Fruit fly (Drosophila melanogaster) whole organism, embryonic: ENCODE measurements around the gene Btnd.
A peak's percentile ranks its signal among the peaks of the same experiment; 100 is the strongest.

ENCODE experiments used
- Bgb ChIP-seq: fragments of 200-800 bp; sonication (Bioruptor generic); IDR thresholded peaks from 2 replicates; pipeline ENCODE4 v1.3.6; 2022; ENCODE audit warnings: missing biosample characterization, missing genetic modification characterization; ENCODE audit not compliant: partially characterized antibody
- BtbVII ChIP-seq: fragments of 200-800 bp; sonication (Bioruptor generic); optimal IDR thresholded peaks from 3 replicates; lab custom pipeline; 2017; ENCODE audit warnings: missing biosample characterization, mild to moderate bottlenecking, missing genetic modification characterization
- CG10209 ChIP-seq: fragments of 200-800 bp; sonication (Bioruptor generic); optimal IDR thresholded peaks from 3 replicates; lab custom pipeline; 2017; ENCODE audit warnings: missing biosample characterization, mild to moderate bottlenecking, missing genetic modification characterization, missing genetic modification reagents
- CG10321 ChIP-seq: fragments of 200-800 bp; sonication (Bioruptor generic); IDR thresholded peaks from 2 replicates; pipeline ENCODE4 v1.3.6; 2022; ENCODE audit warnings: missing biosample characterization, missing genetic modification characterization
- CG10431 ChIP-seq: fragments of 200-800 bp; sonication (Bioruptor generic); optimal IDR thresholded peaks from 3 replicates; lab custom pipeline; 2018; ENCODE audit warnings: missing biosample characterization, mild to moderate bottlenecking, missing genetic modification characterization
- CG10654 ChIP-seq: fragments of 200-800 bp; sonication (Bioruptor generic); optimal IDR thresholded peaks from 2 replicates; lab custom pipeline; 2016; ENCODE audit warnings: missing biosample characterization, missing genetic modification characterization
- CG10959 ChIP-seq: fragments of 200-800 bp; sonication (Bioruptor generic); IDR thresholded peaks from 2 replicates; pipeline ENCODE4 v1.3.6; 2022; ENCODE audit warnings: missing biosample characterization, missing genetic modification characterization
- CG12155 ChIP-seq: fragments of 200-800 bp; sonication (Bioruptor generic); optimal IDR thresholded peaks from 3 replicates; lab custom pipeline; 2016; ENCODE audit warnings: missing biosample characterization, missing genetic modification characterization
- CG12219 ChIP-seq: fragments of 200-800 bp; sonication (Bioruptor generic); optimal IDR thresholded peaks from 3 replicates; lab custom pipeline; 2018; ENCODE audit warnings: missing biosample characterization, mild to moderate bottlenecking, missing genetic modification characterization
- CG13424 ChIP-seq: fragments of 200-800 bp; sonication (Bioruptor generic); optimal IDR thresholded peaks from 2 replicates; lab custom pipeline; 2019; ENCODE audit warnings: missing biosample characterization, mild to moderate bottlenecking, missing genetic modification characterization, moderate library complexity
- CG14667 ChIP-seq: fragments of 200-800 bp; sonication (Bioruptor generic); IDR thresholded peaks from 2 replicates; pipeline ENCODE4 v1.3.6; 2022; ENCODE audit warnings: missing biosample characterization, missing genetic modification characterization
- CG14860 ChIP-seq: fragments of 200-800 bp; sonication (Bioruptor generic); IDR thresholded peaks from 3 replicates; pipeline ENCODE4 v1.3.6; 2022; ENCODE audit warnings: missing biosample characterization, missing genetic modification characterization; ENCODE audit not compliant: partially characterized antibody
- CG15479 ChIP-seq: fragments of 200-800 bp; sonication (Bioruptor generic); optimal IDR thresholded peaks from 3 replicates; lab custom pipeline; 2019; ENCODE audit warnings: missing biosample characterization, mild to moderate bottlenecking, missing genetic modification characterization, moderate library complexity
- CG1602 ChIP-seq: fragments of 200-800 bp; sonication (Bioruptor generic); optimal IDR thresholded peaks from 3 replicates; lab custom pipeline; 2016; ENCODE audit warnings: missing biosample characterization, missing genetic modification characterization
- CG17328 ChIP-seq: fragments of 200-800 bp; sonication (Bioruptor generic); IDR thresholded peaks from 2 replicates; pipeline ENCODE4 v1.3.6; 2022; ENCODE audit warnings: missing biosample characterization, missing genetic modification characterization
- CG18476 ChIP-seq: fragments of 200-800 bp; sonication (Bioruptor generic); optimal IDR thresholded peaks from 2 replicates; lab custom pipeline; 2016; ENCODE audit warnings: missing biosample characterization, mild to moderate bottlenecking, missing genetic modification characterization
- CG33557 ChIP-seq: fragments of 200-800 bp; sonication (Bioruptor generic); optimal IDR thresholded peaks from 2 replicates; lab custom pipeline; 2019; ENCODE audit warnings: missing biosample characterization, mild to moderate bottlenecking, missing genetic modification characterization, moderate library complexity
- CG6254 ChIP-seq: fragments of 200-800 bp; sonication (Bioruptor generic); optimal IDR thresholded peaks from 3 replicates; lab custom pipeline; 2017; ENCODE audit warnings: mild to moderate bottlenecking, missing biosample characterization, missing genetic modification reagents, missing genetic modification characterization
- CG8281 ChIP-seq: fragments of 200-800 bp; sonication (Bioruptor generic); optimal IDR thresholded peaks from 2 replicates; lab custom pipeline; 2018; ENCODE audit warnings: missing biosample characterization, mild to moderate bottlenecking, missing genetic modification characterization, moderate library complexity
- CG9797 ChIP-seq: fragments of 200-800 bp; sonication (Bioruptor generic); optimal IDR thresholded peaks from 3 replicates; lab custom pipeline; 2018; ENCODE audit warnings: missing biosample characterization, mild to moderate bottlenecking, missing genetic modification characterization
- CkIIα-i1 ChIP-seq: fragments of 200-800 bp; sonication (Bioruptor generic); IDR thresholded peaks from 2 replicates; pipeline ENCODE4 v1.3.6; 2022; ENCODE audit warnings: missing biosample characterization, missing genetic modification characterization
- Doc2 ChIP-seq: fragments of 200-800 bp; sonication (Bioruptor generic); IDR thresholded peaks from 2 replicates; pipeline ENCODE4 v1.3.6; 2022; ENCODE audit warnings: missing biosample characterization, missing genetic modification characterization
- E2f1 ChIP-seq: fragments of 200-800 bp; sonication (Bioruptor generic); IDR thresholded peaks from 2 replicates; pipeline ENCODE4 v1.3.6; 2022; ENCODE audit warnings: missing biosample characterization, missing genetic modification characterization
- H15 ChIP-seq: fragments of 200-800 bp; sonication (Bioruptor generic); IDR thresholded peaks from 3 replicates; pipeline ENCODE4 v1.3.6; 2022; ENCODE audit warnings: missing biosample characterization, missing genetic modification characterization
- Hr78 ChIP-seq, 2 experiments: fragments of 200-800 bp in 1 of 2; fragments of >200 bp in 1 of 2; sonication (Bioruptor generic) in 1 of 2; optimal IDR thresholded peaks; 2 replicates each; lab custom pipeline; 2017 to 2019; ENCODE audit warnings: missing biosample characterization in 2 of 2, missing genetic modification characterization in 2 of 2, mild to moderate bottlenecking in 1 of 2, moderate library complexity in 1 of 2
- Lim3 ChIP-seq: fragments of 200-800 bp; sonication (Bioruptor generic); IDR thresholded peaks from 2 replicates; pipeline ENCODE4 v1.3.6; 2022; ENCODE audit warnings: missing biosample characterization, missing genetic modification characterization
- Vsx1 ChIP-seq: fragments of 200-800 bp; sonication (Bioruptor generic); optimal IDR thresholded peaks from 2 replicates; lab custom pipeline; 2017; ENCODE audit warnings: missing biosample characterization, mild to moderate bottlenecking, missing genetic modification characterization, missing genetic modification reagents
- ab ChIP-seq: fragments of 200-800 bp; sonication (Bioruptor generic); optimal IDR thresholded peaks from 2 replicates; lab custom pipeline; 2016; ENCODE audit warnings: missing biosample characterization, missing genetic modification characterization
- ato ChIP-seq: fragments of 200-800 bp; sonication (Bioruptor generic); IDR thresholded peaks from 2 replicates; pipeline ENCODE4 v1.3.6; 2022; ENCODE audit warnings: missing biosample characterization, missing genetic modification characterization; ENCODE audit not compliant: partially characterized antibody
- chif ChIP-seq, 2 experiments: fragments of 200-800 bp; sonication (Bioruptor generic); optimal IDR thresholded peaks; 3 replicates each; lab custom pipeline; 2016; ENCODE audit warnings: missing biosample characterization in 2 of 2, missing genetic modification characterization in 2 of 2
- corto ChIP-seq: fragments of 200-800 bp; sonication (Bioruptor generic); optimal IDR thresholded peaks from 2 replicates; lab custom pipeline; 2016; ENCODE audit warnings: missing biosample characterization, mild to moderate bottlenecking, missing genetic modification characterization, moderate library complexity
- cwo ChIP-seq: fragments of 200-800 bp; sonication (Bioruptor generic); optimal IDR thresholded peaks from 3 replicates; lab custom pipeline; 2017; ENCODE audit warnings: missing biosample characterization, missing genetic modification characterization, mild to moderate bottlenecking, moderate library complexity, missing genetic modification reagents
- dpn ChIP-seq, 2 experiments: fragments of 200-800 bp; sonication (Bioruptor generic); optimal IDR thresholded peaks; 3 replicates each; lab custom pipeline; 2016; ENCODE audit warnings: missing biosample characterization in 2 of 2, missing genetic modification characterization in 2 of 2
- fd64A ChIP-seq: fragments of 200-800 bp; sonication (Bioruptor generic); optimal IDR thresholded peaks from 3 replicates; lab custom pipeline; 2018; ENCODE audit warnings: missing biosample characterization, mild to moderate bottlenecking, missing genetic modification characterization
- fd96Cb ChIP-seq: fragments of 200-800 bp; sonication (Bioruptor generic); optimal IDR thresholded peaks from 2 replicates; lab custom pipeline; 2018; ENCODE audit warnings: missing biosample characterization, mild to moderate bottlenecking, missing genetic modification characterization, moderate library complexity
- gsb ChIP-seq: fragments of 200-800 bp; sonication (Bioruptor generic); IDR thresholded peaks from 2 replicates; pipeline ENCODE4 v1.3.6; 2022; ENCODE audit warnings: missing biosample characterization, missing genetic modification characterization
- gsb-n ChIP-seq: fragments of 200-800 bp; sonication (Bioruptor generic); optimal IDR thresholded peaks from 3 replicates; lab custom pipeline; 2018; ENCODE audit warnings: missing biosample characterization, mild to moderate bottlenecking, missing genetic modification characterization
- ham ChIP-seq: fragments of 200-800 bp; sonication (Bioruptor generic); IDR thresholded peaks from 2 replicates; pipeline ENCODE4 v1.3.6; 2022; ENCODE audit warnings: missing biosample characterization, missing genetic modification characterization
- hb ChIP-seq: fragments of 200-800 bp; sonication (Bioruptor generic); IDR thresholded peaks from 3 replicates; pipeline ENCODE4 v1.3.6; 2022; ENCODE audit warnings: missing biosample characterization, missing genetic modification characterization; ENCODE audit not compliant: partially characterized antibody
- hkb ChIP-seq, 2 experiments: fragments of 200-800 bp in 1 of 2; fragments of >200 bp in 1 of 2; sonication (Bioruptor generic) in 1 of 2; IDR thresholded peaks in 1 of 2; optimal IDR thresholded peaks in 1 of 2; 2 replicates each; pipeline versions ENCODE4 v1.3.6 to Lab custom; 2017 to 2022; ENCODE audit warnings: missing biosample characterization in 1 of 2, missing genetic modification characterization in 1 of 2
- ind ChIP-seq: fragments of 200-800 bp; sonication (Bioruptor generic); optimal IDR thresholded peaks from 3 replicates; lab custom pipeline; 2016; ENCODE audit warnings: missing biosample characterization, missing genetic modification characterization
- knrl ChIP-seq: fragments of 200-800 bp; sonication (Bioruptor generic); IDR thresholded peaks from 3 replicates; pipeline ENCODE4 v1.3.6; 2022; ENCODE audit warnings: missing biosample characterization, missing genetic modification characterization; ENCODE audit not compliant: partially characterized antibody
- luna ChIP-seq: fragments of 200-800 bp; sonication (Bioruptor generic); optimal IDR thresholded peaks from 2 replicates; lab custom pipeline; 2016; ENCODE audit warnings: missing biosample characterization, missing genetic modification characterization
- nerfin-2 ChIP-seq: fragments of 200-800 bp; sonication (Bioruptor generic); IDR thresholded peaks from 2 replicates; pipeline ENCODE4 v1.3.6; 2022; ENCODE audit warnings: missing biosample characterization, missing genetic modification characterization; ENCODE audit not compliant: partially characterized antibody
- salm ChIP-seq: fragments of 200-800 bp; sonication (Bioruptor generic); optimal IDR thresholded peaks from 2 replicates; lab custom pipeline; 2018; ENCODE audit warnings: missing biosample characterization, mild to moderate bottlenecking, missing genetic modification characterization
- sna ChIP-seq: fragments of 200-800 bp; sonication (Bioruptor generic); IDR thresholded peaks from 2 replicates; pipeline ENCODE4 v1.3.6; 2022; ENCODE audit warnings: missing biosample characterization, missing genetic modification characterization; ENCODE audit not compliant: partially characterized antibody
- sob ChIP-seq: fragments of 200-800 bp; sonication (Bioruptor generic); IDR thresholded peaks from 2 replicates; pipeline ENCODE4 v1.3.6; 2022; ENCODE audit warnings: missing biosample characterization, missing genetic modification characterization
- tio ChIP-seq: fragments of 200-800 bp; sonication (Bioruptor generic); optimal IDR thresholded peaks from 2 replicates; lab custom pipeline; 2017; ENCODE audit warnings: missing biosample characterization, missing genetic modification characterization, inconsistent platforms
- usp ChIP-seq: fragments of >200 bp; optimal IDR thresholded peaks from 2 replicates; lab custom pipeline; 2017; ENCODE audit warnings: missing biosample characterization, missing genetic modification characterization

The Btnd gene

dm6 chrX:6255414-6255915 is 36.3 kb upstream of the Btnd start, which contains the start of the genes Rbcn-3A and Spx (continued):
- peak; percentile 80 for TF ChIP-seq Bgb (GFP tag; lab: Robert Waterston, UW)
- TF ChIP-seq CG18476 (GFP tag; lab: Kevin White, UChicago) = no peak
- TF ChIP-seq CG14667 (GFP tag; lab: Robert Waterston, UW) = no peak
- TF ChIP-seq sob (GFP tag; lab: Robert Waterston, UW) = peak; percentile 28; the same call in 1 of the 2 replicates
- TF ChIP-seq fd96Cb (tag; lab: Kevin White, UChicago) = no peak
- TF ChIP-seq CG1602 (GFP tag; lab: Kevin White, UChicago) = peak; percentile 5
- TF ChIP-seq CG6254 (GFP tag; lab: Kevin White, UChicago) = no peak
- no peak for TF ChIP-seq Doc2 (GFP tag; lab: Robert Waterston, UW)
- peak; percentile 93 for TF ChIP-seq knrl
- TF ChIP-seq chif (GFP tag; optimal IDR thresholded peaks at IDR 0.05; lab: Kevin White, UChicago) = no peak
- TF ChIP-seq gsb (GFP tag; lab: Robert Waterston, UW) = no peak
- TF ChIP-seq ab (GFP tag; lab: Kevin White, UChicago) = no peak
- no peak for TF ChIP-seq corto (GFP tag; lab: Kevin White, UChicago)
- TF ChIP-seq ham (GFP tag; lab: Robert Waterston, UW) = no peak
- TF ChIP-seq luna (GFP tag; lab: Kevin White, UChicago) = no peak
- peak; percentile 89 for TF ChIP-seq CG14860 (GFP tag; lab: Robert Waterston, UW)
- TF ChIP-seq H15 (GFP tag; lab: Robert Waterston, UW) = no peak
- no peak for TF ChIP-seq CkIIα-i1 (GFP tag; lab: Robert Waterston, UW)
- peak; percentile 83 for TF ChIP-seq sna (GFP tag; lab: Robert Waterston, UW)
- TF ChIP-seq CG10209 (GFP tag; lab: Kevin White, UChicago) = no peak
- no peak for TF ChIP-seq salm (tag; lab: Kevin White, UChicago)
- TF ChIP-seq CG17328 (GFP tag; lab: Robert Waterston, UW) = peak; percentile 29; the same call in 1 of the 2 replicates
- TF ChIP-seq CG33557 = peak; percentile 24
- TF ChIP-seq E2f1 = no peak
- TF ChIP-seq Hr78 (GFP tag; optimal IDR thresholded peaks at IDR 0.05; lab: Kevin White, UChicago) = no peak
- TF ChIP-seq ato (GFP tag; lab: Robert Waterston, UW) = peak; percentile 70; the same call in 1 of the 2 replicates
- peak; percentile 43 for TF ChIP-seq CG9797 (GFP tag; lab: Kevin White, UChicago)
- TF ChIP-seq nerfin-2 (GFP tag; lab: Robert Waterston, UW) = peak; percentile 89
- no peak for TF ChIP-seq cwo (GFP tag; lab: Kevin White, UChicago)
- no peak for TF ChIP-seq hkb (optimal IDR thresholded peaks at IDR 0.05; lab: Kevin White, UChicago)
- no peak for TF ChIP-seq hkb (GFP tag; IDR thresholded peaks at IDR 0.05; lab: Robert Waterston, UW)
- no peak for TF ChIP-seq Lim3 (GFP tag; lab: Robert Waterston, UW)
- no peak for TF ChIP-seq usp (GFP tag; lab: Kevin White, UChicago)
- TF ChIP-seq CG12155 (GFP tag; lab: Kevin White, UChicago) = no peak
- TF ChIP-seq fd64A (GFP tag; lab: Kevin White, UChicago) = no peak
- TF ChIP-seq CG8281 (tag; lab: Kevin White, UChicago) = no peak
- no peak for TF ChIP-seq CG10654 (GFP tag; lab: Kevin White, UChicago)
- TF ChIP-seq CG10959 = no peak
- TF ChIP-seq dpn (GFP tag; optimal IDR thresholded peaks at IDR 0.05; lab: Kevin White, UChicago) = peak in 1 of 2 experiments; percentile 44
- peak; percentile 32 for TF ChIP-seq ind (GFP tag; lab: Kevin White, UChicago)
- no peak for TF ChIP-seq CG12219 (GFP tag; lab: Kevin White, UChicago)
- TF ChIP-seq CG10431 = no peak
- TF ChIP-seq hb = peak; percentile 85; the same call in 1 of the 3 replicates
- TF ChIP-seq gsb-n (tag; lab: Kevin White, UChicago) = no peak
- TF ChIP-seq CG15479 = no peak
- peak; percentile 55 for TF ChIP-seq CG13424 (tag; lab: Kevin White, UChicago)
- no peak for TF ChIP-seq BtbVII (GFP tag; lab: Kevin White, UChicago)
- no peak for TF ChIP-seq CG10321 (GFP tag; lab: Robert Waterston, UW)
- TF ChIP-seq Vsx1 (GFP tag; lab: Kevin White, UChicago) = no peak
- TF ChIP-seq tio (GFP tag; lab: Kevin White, UChicago) = no peak
